Fruit fly (Drosophila melanogaster) whole organism, wandering third instar larva: Measurements from ENCODE around the gene Vps26.

Experiments used
- HLH106 ChIP-seq: fragments of 200-800 bp; optimal IDR thresholded peaks from 3 replicates; lab custom pipeline; 2019; ENCODE audit warnings: missing biosample characterization, mild to moderate bottlenecking, missing genetic modification characterization, moderate library complexity
- Mio ChIP-seq: sonication (Bioruptor generic); optimal IDR thresholded peaks from 2 replicates; lab custom pipeline; 2016; ENCODE audit warnings: missing biosample characterization, missing genetic modification characterization
- Rel ChIP-seq, 2 experiments: fragments of 200-800 bp; sonication (Bioruptor generic) in 1 of 2; optimal IDR thresholded peaks; 2 replicates in 1 of 2; 3 replicates in 1 of 2; lab custom pipeline; 2016 to 2019; ENCODE audit warnings: mild to moderate bottlenecking in 2 of 2, missing biosample characterization in 2 of 2, missing genetic modification characterization in 2 of 2, moderate library complexity in 1 of 2
- Sp1 ChIP-seq: fragments of 200-800 bp; sonication (Bioruptor generic); optimal IDR thresholded peaks from 3 replicates; lab custom pipeline; 2019; ENCODE audit warnings: missing biosample characterization, mild to moderate bottlenecking, missing genetic modification characterization, moderate library complexity
- dsf ChIP-seq: sonication (Bioruptor generic); optimal IDR thresholded peaks from 2 replicates; lab custom pipeline; 2016; ENCODE audit warnings: missing biosample characterization, missing genetic modification characterization, borderline replicate concordance
- h ChIP-seq: fragments of 200-800 bp; sonication (Bioruptor generic); optimal IDR thresholded peaks from 3 replicates; lab custom pipeline; 2016; ENCODE audit warnings: missing biosample characterization, mild to moderate bottlenecking, missing genetic modification characterization
- jim ChIP-seq: fragments of 175-275, 200-325 bp; sonication (Bioruptor generic); optimal IDR thresholded peaks from 2 replicates; lab custom pipeline; 2016; ENCODE audit warnings: missing biosample characterization, mild to moderate bottlenecking, missing genetic modification characterization
- pan ChIP-seq: fragments of >200 bp; optimal IDR thresholded peaks from 2 replicates; lab custom pipeline; 2017

The Vps26 gene

DNA sequence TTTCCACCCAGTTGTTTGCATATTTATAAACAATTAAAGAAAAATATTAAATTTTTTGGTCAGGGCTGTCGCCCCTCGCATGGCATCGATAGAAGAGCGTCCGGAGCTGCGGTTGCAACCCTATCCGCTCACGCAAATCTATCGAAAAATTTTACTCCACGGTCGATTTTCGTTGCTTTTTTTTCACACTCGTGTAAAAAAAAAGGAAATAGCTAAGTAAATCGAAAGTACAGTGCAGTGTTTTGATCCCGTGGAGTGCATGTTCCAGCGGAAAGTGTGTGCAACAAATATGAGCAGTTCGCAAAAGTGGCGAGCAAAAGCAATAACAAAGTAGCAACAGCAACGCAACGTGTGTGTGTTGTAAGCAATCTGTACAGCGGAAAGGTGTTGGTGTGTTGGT is 35.1 kb downstream of the Vps26 start, which contains the start of the genes Edem1 and Rbcn-3B:
TSS of gene Edem1 (minus strand) at position 71 of the 400 bp plus-strand sequence.
TSS of gene Rbcn-3B (plus strand) at position 164 of the 400 bp plus-strand sequence.
- TF ChIP-seq Sp1 (GFP tag; lab: Kevin White, UChicago) = peak; percentile 10
- no peak for TF ChIP-seq Mio

dm6 chrX:1909533-1909932 is 35.9 kb downstream of the Vps26 start:
- TF ChIP-seq Rel (GFP tag; optimal IDR thresholded peaks at IDR 0.05; lab: Kevin White, UChicago) (no peak), Rel (tag; optimal IDR thresholded peaks at IDR 0.05; lab: Kevin White, UChicago) (peak; percentile 55), pan (lab: Kevin White, UChicago) (no peak)

dm6 chrX:1922765-1923501 is 49.3 kb downstream of the Vps26 start, which contains the start of the genes eIF2Bepsilon and Ocrl:
eIF2Bepsilon (minus strand) TSS chrX:1922874.
Ocrl (plus strand) TSS chrX:1922981.
- TF ChIP-seq dsf (GFP tag; lab: Kevin White, UChicago) (no peak), Rel (GFP tag; optimal IDR thresholded peaks at IDR 0.05; lab: Kevin White, UChicago) (no peak), Rel (tag; optimal IDR thresholded peaks at IDR 0.05; lab: Kevin White, UChicago) (peak; percentile 90), h (peak; percentile 26), HLH106 (tag; lab: Kevin White, UChicago) (peak; percentile 8), jim (GFP tag; lab: Kevin White, UChicago) (no peak)
